Fruit fly (Drosophila melanogaster) whole organism, embryonic: Measurements from ENCODE around the gene GC.
A peak's percentile ranks its signal among the peaks of the same experiment; 100 is the strongest.

Experiments used
- Abd-B ChIP-seq: fragments of 200-800 bp; sonication (Bioruptor generic); optimal IDR thresholded peaks from 2 replicates; lab custom pipeline; 2018; ENCODE audit warnings: missing biosample characterization, mild to moderate bottlenecking, missing genetic modification characterization, moderate library complexity
- Atf3 ChIP-seq: fragments of 200-800 bp; sonication (Bioruptor generic); optimal IDR thresholded peaks from 3 replicates; lab custom pipeline; 2016; ENCODE audit warnings: missing biosample characterization, missing genetic modification characterization
- B-H1 ChIP-seq: fragments of 200-800 bp; sonication (Bioruptor generic); IDR thresholded peaks from 3 replicates; pipeline ENCODE4 v1.3.6; 2022; ENCODE audit warnings: missing biosample characterization, missing genetic modification characterization
- CG11695 ChIP-seq: fragments of 200-800 bp; sonication (Bioruptor generic); IDR thresholded peaks from 3 replicates; pipeline ENCODE4 v1.3.6; 2022; ENCODE audit warnings: missing biosample characterization, missing genetic modification characterization
- CG12104 ChIP-seq: fragments of 200-800 bp; sonication (Bioruptor generic); optimal IDR thresholded peaks from 3 replicates; lab custom pipeline; 2016; ENCODE audit warnings: missing biosample characterization, missing genetic modification characterization
- CG13287 ChIP-seq: fragments of 200-800 bp; sonication (Bioruptor generic); IDR thresholded peaks from 2 replicates; pipeline ENCODE4 v1.3.6; 2022; ENCODE audit warnings: missing biosample characterization, missing genetic modification characterization; ENCODE audit not compliant: partially characterized antibody
- CG14710 ChIP-seq: fragments of 200-800 bp; sonication (Bioruptor generic); optimal IDR thresholded peaks from 3 replicates; lab custom pipeline; 2019; ENCODE audit warnings: missing biosample characterization, mild to moderate bottlenecking, missing genetic modification characterization, moderate library complexity
- CG1602 ChIP-seq: fragments of 200-800 bp; sonication (Bioruptor generic); optimal IDR thresholded peaks from 3 replicates; lab custom pipeline; 2016; ENCODE audit warnings: missing biosample characterization, missing genetic modification characterization
- CG17829 ChIP-seq: fragments of 200-800 bp; optimal IDR thresholded peaks from 2 replicates; lab custom pipeline; 2019; ENCODE audit warnings: missing biosample characterization, mild to moderate bottlenecking, missing genetic modification characterization, moderate library complexity
- CG2875 ChIP-seq: fragments of 200-800 bp; sonication (Bioruptor generic); optimal IDR thresholded peaks from 2 replicates; lab custom pipeline; 2017; ENCODE audit warnings: missing biosample characterization, mild to moderate bottlenecking, missing genetic modification characterization, missing genetic modification reagents
- CG31388 ChIP-seq: fragments of 200-800 bp; sonication (Bioruptor generic); optimal IDR thresholded peaks from 2 replicates; lab custom pipeline; 2016; ENCODE audit warnings: missing biosample characterization, missing genetic modification characterization
- CG32772 ChIP-seq: fragments of 200-800 bp; sonication (Bioruptor generic); IDR thresholded peaks from 2 replicates; pipeline ENCODE4 v1.3.6; 2022; ENCODE audit warnings: missing biosample characterization, missing genetic modification characterization
- CG6791 ChIP-seq: fragments of 200-800 bp; sonication (Bioruptor generic); IDR thresholded peaks from 3 replicates; pipeline ENCODE4 v1.3.6; 2022; ENCODE audit warnings: missing biosample characterization, missing genetic modification characterization; ENCODE audit not compliant: partially characterized antibody
- CG7839 ChIP-seq: fragments of 200-800 bp; sonication (Bioruptor generic); optimal IDR thresholded peaks from 3 replicates; lab custom pipeline; 2018; ENCODE audit warnings: missing biosample characterization, mild to moderate bottlenecking, missing genetic modification characterization, moderate library complexity
- CG7987 ChIP-seq: fragments of 200-800 bp; sonication (Bioruptor generic); optimal IDR thresholded peaks from 2 replicates; lab custom pipeline; 2018; ENCODE audit warnings: missing biosample characterization, mild to moderate bottlenecking, missing genetic modification characterization, moderate library complexity
- CG8359 ChIP-seq: fragments of 200-800 bp; sonication (Bioruptor generic); optimal IDR thresholded peaks from 2 replicates; lab custom pipeline; 2017; ENCODE audit warnings: missing biosample characterization, mild to moderate bottlenecking, missing genetic modification characterization, borderline replicate concordance
- CG9215 ChIP-seq: fragments of 200-800 bp; sonication (Bioruptor generic); IDR thresholded peaks from 2 replicates; pipeline ENCODE4 v1.3.6; 2022; ENCODE audit warnings: missing biosample characterization, missing genetic modification characterization
- CHES-1-like ChIP-seq: fragments of 200-800 bp; sonication (Bioruptor generic); optimal IDR thresholded peaks from 2 replicates; lab custom pipeline; 2016; ENCODE audit warnings: missing biosample characterization, missing genetic modification characterization
- Drgx ChIP-seq: fragments of 200-800 bp; sonication (Bioruptor generic); IDR thresholded peaks from 2 replicates; pipeline ENCODE4 v1.3.6; 2022; ENCODE audit warnings: missing biosample characterization, missing genetic modification characterization
- Ets97D ChIP-seq: fragments of 200-800 bp; sonication (Bioruptor generic); optimal IDR thresholded peaks from 3 replicates; lab custom pipeline; 2016; ENCODE audit warnings: missing biosample characterization, missing genetic modification characterization
- HLH54F ChIP-seq: fragments of 200-800 bp; sonication (Bioruptor generic); optimal IDR thresholded peaks from 3 replicates; lab custom pipeline; 2016; ENCODE audit warnings: missing biosample characterization, missing genetic modification characterization
- Lim3 ChIP-seq: fragments of 200-800 bp; sonication (Bioruptor generic); IDR thresholded peaks from 2 replicates; pipeline ENCODE4 v1.3.6; 2022; ENCODE audit warnings: missing biosample characterization, missing genetic modification characterization
- NC2β ChIP-seq: fragments of 200-800 bp; sonication (Bioruptor generic); optimal IDR thresholded peaks from 2 replicates; lab custom pipeline; 2016; ENCODE audit warnings: missing biosample characterization, missing genetic modification characterization
- Optix ChIP-seq: fragments of 200-800 bp; sonication (Bioruptor generic); IDR thresholded peaks from 3 replicates; pipeline ENCODE4 v1.3.6; 2022; ENCODE audit warnings: missing biosample characterization, missing genetic modification characterization
- Side ChIP-seq: fragments of 200-800 bp; sonication (Bioruptor generic); optimal IDR thresholded peaks from 2 replicates; lab custom pipeline; 2016; ENCODE audit warnings: missing biosample characterization, missing genetic modification characterization
- Sin3A ChIP-seq: fragments of >200 bp; optimal IDR thresholded peaks from 2 replicates; lab custom pipeline; 2018
- abd-A ChIP-seq: fragments of 200-800 bp; sonication (Bioruptor generic); optimal IDR thresholded peaks from 3 replicates; lab custom pipeline; 2019; ENCODE audit warnings: missing biosample characterization, mild to moderate bottlenecking, missing genetic modification characterization, moderate library complexity
- bab2 ChIP-seq: fragments of 200-800 bp; sonication (Bioruptor generic); optimal IDR thresholded peaks from 2 replicates; lab custom pipeline; 2016; ENCODE audit warnings: missing biosample characterization, missing genetic modification characterization
- cad ChIP-seq: fragments of >200 bp; optimal IDR thresholded peaks from 2 replicates; lab custom pipeline; 2017; ENCODE audit warnings: missing biosample characterization, missing genetic modification characterization
- crc ChIP-seq: fragments of 200-800 bp; sonication (Bioruptor generic); optimal IDR thresholded peaks from 2 replicates; lab custom pipeline; 2016; ENCODE audit warnings: missing biosample characterization, missing genetic modification characterization
- danr ChIP-seq: fragments of 200-800 bp; sonication (Bioruptor generic); IDR thresholded peaks from 2 replicates; pipeline ENCODE4 v1.3.6; 2022; ENCODE audit warnings: missing biosample characterization, missing genetic modification characterization
- dpn ChIP-seq, 2 experiments: fragments of 200-800 bp; sonication (Bioruptor generic); optimal IDR thresholded peaks; 3 replicates each; lab custom pipeline; 2016; ENCODE audit warnings: missing biosample characterization in 2 of 2, missing genetic modification characterization in 2 of 2
- ftz-f1 ChIP-seq: fragments of 200-800 bp; sonication (Bioruptor generic); optimal IDR thresholded peaks from 2 replicates; lab custom pipeline; 2016; ENCODE audit warnings: missing biosample characterization, missing genetic modification characterization
- gem ChIP-seq: fragments of 200-800 bp; sonication (Bioruptor generic); optimal IDR thresholded peaks from 2 replicates; lab custom pipeline; 2019; ENCODE audit warnings: missing biosample characterization, mild to moderate bottlenecking, missing genetic modification characterization, moderate library complexity
- gfzf ChIP-seq: fragments of 200-800 bp; sonication (Bioruptor generic); optimal IDR thresholded peaks from 2 replicates; lab custom pipeline; 2016; ENCODE audit warnings: missing biosample characterization, mild to moderate bottlenecking, missing genetic modification characterization, moderate library complexity
- hb ChIP-seq: fragments of 200-800 bp; sonication (Bioruptor generic); IDR thresholded peaks from 3 replicates; pipeline ENCODE4 v1.3.6; 2022; ENCODE audit warnings: missing biosample characterization, missing genetic modification characterization; ENCODE audit not compliant: partially characterized antibody
- hkb ChIP-seq, 2 experiments: fragments of 200-800 bp in 1 of 2; fragments of >200 bp in 1 of 2; sonication (Bioruptor generic) in 1 of 2; IDR thresholded peaks in 1 of 2; optimal IDR thresholded peaks in 1 of 2; 2 replicates each; pipeline versions ENCODE4 v1.3.6 to Lab custom; 2017 to 2022; ENCODE audit warnings: missing biosample characterization in 1 of 2, missing genetic modification characterization in 1 of 2
- kni ChIP-seq: fragments of 200-800 bp; sonication (Bioruptor generic); optimal IDR thresholded peaks from 3 replicates; lab custom pipeline; 2017; ENCODE audit warnings: mild to moderate bottlenecking, missing biosample characterization, missing genetic modification reagents, missing genetic modification characterization
- lov ChIP-seq, 2 experiments: fragments of 200-800 bp in 1 of 2; fragments of >200 bp in 1 of 2; sonication (Bioruptor generic) in 1 of 2; IDR thresholded peaks in 1 of 2; optimal IDR thresholded peaks in 1 of 2; 2 replicates in 1 of 2; 3 replicates in 1 of 2; pipeline versions ENCODE4 v1.3.6 to Lab custom; 2017 to 2022; ENCODE audit warnings: missing biosample characterization in 1 of 2, missing genetic modification characterization in 1 of 2
- nerfin-1 ChIP-seq: fragments of 200-800 bp; sonication (Bioruptor generic); optimal IDR thresholded peaks from 3 replicates; lab custom pipeline; 2019; ENCODE audit warnings: missing biosample characterization, mild to moderate bottlenecking, missing genetic modification characterization, moderate library complexity
- ranshi ChIP-seq: fragments of 200-800 bp; sonication (Bioruptor generic); IDR thresholded peaks from 2 replicates; pipeline ENCODE4 v1.3.6; 2022; ENCODE audit warnings: missing biosample characterization, missing genetic modification characterization
- ro ChIP-seq: fragments of 200-800 bp; sonication (Bioruptor generic); IDR thresholded peaks from 2 replicates; pipeline ENCODE4 v1.3.6; 2022; ENCODE audit warnings: missing biosample characterization, missing genetic modification characterization
- run ChIP-seq: fragments of 200-800 bp; sonication (Bioruptor generic); optimal IDR thresholded peaks from 3 replicates; lab custom pipeline; 2018; ENCODE audit warnings: missing biosample characterization, mild to moderate bottlenecking, missing genetic modification characterization
- sd ChIP-seq: fragments of 200-800 bp; sonication (Bioruptor generic); optimal IDR thresholded peaks from 3 replicates; lab custom pipeline; 2018; ENCODE audit warnings: missing biosample characterization, mild to moderate bottlenecking, missing genetic modification characterization, moderate library complexity
- sob ChIP-seq: fragments of 200-800 bp; sonication (Bioruptor generic); IDR thresholded peaks from 2 replicates; pipeline ENCODE4 v1.3.6; 2022; ENCODE audit warnings: missing biosample characterization, missing genetic modification characterization
- trem ChIP-seq: fragments of 200-800 bp; optimal IDR thresholded peaks from 3 replicates; lab custom pipeline; 2019; ENCODE audit warnings: missing biosample characterization, mild to moderate bottlenecking, missing genetic modification characterization, moderate library complexity
- trh ChIP-seq: fragments of 200-800 bp; sonication (Bioruptor generic); optimal IDR thresholded peaks from 2 replicates; lab custom pipeline; 2016; ENCODE audit warnings: missing biosample characterization, missing genetic modification characterization
- unc-4 ChIP-seq: fragments of 200-800 bp; sonication (Bioruptor generic); IDR thresholded peaks from 2 replicates; pipeline ENCODE4 v1.3.6; 2022; ENCODE audit warnings: missing biosample characterization, missing genetic modification characterization; ENCODE audit not compliant: partially characterized antibody
- zfh2 ChIP-seq: fragments of 200-800 bp; sonication (Bioruptor generic); optimal IDR thresholded peaks from 2 replicates; lab custom pipeline; 2016; ENCODE audit warnings: missing biosample characterization, missing genetic modification characterization

GC gene

DNA sequence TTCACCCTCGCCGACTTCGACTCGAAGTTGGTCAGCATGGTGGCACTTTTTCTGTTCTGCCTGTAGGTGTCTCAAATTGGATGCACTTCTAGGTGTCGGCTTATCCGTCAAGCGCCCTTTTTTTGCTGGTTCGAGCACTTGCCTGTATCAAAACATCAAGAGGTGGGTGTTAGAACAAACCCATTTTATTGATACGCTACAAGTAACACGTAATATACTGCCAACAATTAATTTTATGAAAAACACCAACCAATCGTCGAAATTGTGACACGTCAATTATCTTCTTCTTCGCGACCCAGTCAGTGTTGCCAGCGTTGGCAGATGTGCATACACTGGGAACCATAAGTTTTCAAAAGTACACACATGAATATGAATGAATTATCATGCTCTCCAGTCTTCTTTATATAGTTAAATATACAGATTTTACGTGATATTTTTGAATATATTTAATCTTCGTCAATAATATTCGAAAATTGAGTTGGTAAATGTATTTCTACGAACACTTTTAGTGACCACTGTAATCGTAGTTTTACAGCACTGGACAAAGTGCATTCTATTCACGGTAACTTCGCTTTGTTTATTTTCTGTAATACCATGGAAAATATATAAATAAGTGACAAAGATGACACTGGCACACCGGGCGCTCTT, 15.9 kb upstream of the GC start, which contains the start of the genes alphaCOP and CG13919 (continued):
- TF ChIP-seq CG11695 (GFP tag; lab: Robert Waterston, UW) (peak; percentile 95), ftz-f1 (GFP tag; lab: Kevin White, UChicago) (peak; percentile 39), CG8359 (GFP tag; lab: Kevin White, UChicago) (peak; percentile 79), CG31388 (GFP tag; lab: Kevin White, UChicago) (peak; percentile 89), CG17829 (tag; lab: Kevin White, UChicago) (peak; percentile 95), CG7839 (tag; lab: Kevin White, UChicago) (peak; percentile 99), CG13287 (GFP tag; lab: Robert Waterston, UW) (peak; percentile 54; the same call in 1 of the 2 replicates), CG6791 (no peak), sob (GFP tag; lab: Robert Waterston, UW) (peak; percentile 97), Abd-B (GFP tag; lab: Kevin White, UChicago) (peak; percentile 97), danr (GFP tag; lab: Robert Waterston, UW) (peak; percentile 65), zfh2 (peak; percentile 93), CG12104 (peak; percentile 95), hb (GFP tag; lab: Robert Waterston, UW) (no peak), hkb (optimal IDR thresholded peaks at IDR 0.05; lab: Kevin White, UChicago) (no peak), hkb (GFP tag; IDR thresholded peaks at IDR 0.05; lab: Robert Waterston, UW) (peak; percentile 94), Drgx (GFP tag; lab: Robert Waterston, UW) (peak; percentile 96), CG32772 (GFP tag; lab: Robert Waterston, UW) (peak; percentile 96), gem (tag; lab: Kevin White, UChicago) (peak; percentile 98), CHES-1-like (GFP tag; lab: Kevin White, UChicago) (peak; percentile 91), Sin3A (lab: Kevin White, UChicago) (peak; percentile 9), Optix (peak; percentile 95), sd (tag; lab: Kevin White, UChicago) (peak; percentile 88), CG1602 (GFP tag; lab: Kevin White, UChicago) (peak; percentile 98), CG14710 (tag; lab: Kevin White, UChicago) (peak; percentile 99), CG9215 (GFP tag; lab: Robert Waterston, UW) (peak; percentile 95), ro (peak; percentile 94), CG7987 (GFP tag; lab: Kevin White, UChicago) (peak; percentile 86), abd-A (tag; lab: Kevin White, UChicago) (no peak), Side (GFP tag; lab: Kevin White, UChicago) (peak; percentile 67), dpn (GFP tag; optimal IDR thresholded peaks at IDR 0.05; lab: Kevin White, UChicago) (peak; percentile 95 to 98), CG2875 (peak; percentile 89), bab2 (GFP tag; lab: Kevin White, UChicago) (peak; percentile 96), ranshi (GFP tag; lab: Robert Waterston, UW) (peak; percentile 85; the same call in 1 of the 2 replicates), lov (optimal IDR thresholded peaks at IDR 0.05; lab: Kevin White, UChicago) (no peak), lov (GFP tag; IDR thresholded peaks at IDR 0.05; lab: Robert Waterston, UW) (peak; percentile 96), nerfin-1 (tag; lab: Kevin White, UChicago) (peak; percentile 93), cad (no peak), unc-4 (GFP tag; lab: Robert Waterston, UW) (no peak), HLH54F (GFP tag; lab: Kevin White, UChicago) (peak; percentile 93), gfzf (GFP tag; lab: Kevin White, UChicago) (peak; percentile 24), NC2β (GFP tag; lab: Kevin White, UChicago) (peak; percentile 88), Ets97D (GFP tag; lab: Kevin White, UChicago) (peak; percentile 90), Lim3 (peak; percentile 92), trh (GFP tag; lab: Kevin White, UChicago) (peak; percentile 95), Atf3 (GFP tag; lab: Kevin White, UChicago) (peak; percentile 85), B-H1 (peak; percentile 97), trem (tag; lab: Kevin White, UChicago) (peak; percentile 92), crc (GFP tag; lab: Kevin White, UChicago) (peak; percentile 85), kni (GFP tag; lab: Kevin White, UChicago) (peak; percentile 67), run (tag; lab: Kevin White, UChicago) (peak; percentile 90)
